Worm (Caenorhabditis elegans) whole organism, L2 larva: ENCODE results near the gene T05A7.6.

Source experiments
- C34F6.9 ChIP-seq: fragments of 150-350 bp; optimal IDR thresholded peaks from 2 replicates; lab custom pipeline; 2014; ENCODE audit warnings: missing biosample characterization, missing genetic modification characterization
- R02D3.7 ChIP-seq: fragments of 150-350 bp; optimal IDR thresholded peaks from 2 replicates; lab custom pipeline; 2014; ENCODE audit warnings: missing biosample characterization, missing genetic modification characterization
- Y55F3AM.14 ChIP-seq: fragments of 200-800 bp; sonication (Bioruptor generic); optimal IDR thresholded peaks from 2 replicates; lab custom pipeline; 2018; ENCODE audit warnings: mild to moderate bottlenecking, missing genetic modification characterization, missing compliant biosample characterization
- ZK546.5 ChIP-seq: sonication (generic microtip); optimal IDR thresholded peaks from 2 replicates; lab custom pipeline; 2017; ENCODE audit warnings: missing biosample characterization, missing genetic modification characterization
- alr-1 ChIP-seq: fragments of 150-350 bp; optimal IDR thresholded peaks from 2 replicates; lab custom pipeline; 2014; ENCODE audit warnings: missing biosample characterization, missing genetic modification characterization
- aly-2 ChIP-seq: fragments of 150-350 bp; optimal IDR thresholded peaks from 2 replicates; lab custom pipeline; 2014; ENCODE audit warnings: missing biosample characterization, missing genetic modification characterization
- ama-1 ChIP-seq: fragments of 150-350 bp; optimal IDR thresholded peaks from 2 replicates; lab custom pipeline; 2018; ENCODE audit warnings: inconsistent platforms
- blmp-1 ChIP-seq: sonication (generic microtip); optimal IDR thresholded peaks from 2 replicates; lab custom pipeline; 2017; ENCODE audit warnings: missing genetic modification characterization, mild to moderate bottlenecking, missing compliant biosample characterization, antibody characterized with exemption, moderate library complexity; ENCODE audit not compliant: insufficient read depth
- ceh-16 ChIP-seq: fragments of 150-350 bp; optimal IDR thresholded peaks from 2 replicates; lab custom pipeline; 2014; ENCODE audit warnings: missing biosample characterization, missing genetic modification characterization
- ceh-82 ChIP-seq: fragments of 150-350 bp; optimal IDR thresholded peaks from 2 replicates; lab custom pipeline; 2014; ENCODE audit warnings: missing biosample characterization, missing genetic modification characterization
- crh-2 ChIP-seq: sonication (generic microtip); optimal IDR thresholded peaks from 2 replicates; lab custom pipeline; 2017; ENCODE audit warnings: missing biosample characterization, missing genetic modification characterization
- dmd-4 ChIP-seq: sonication (generic microtip); optimal IDR thresholded peaks from 2 replicates; lab custom pipeline; 2017; ENCODE audit warnings: missing biosample characterization, missing genetic modification characterization
- egl-27 ChIP-seq: sonication (generic microtip); optimal IDR thresholded peaks from 3 replicates; lab custom pipeline; 2017; ENCODE audit warnings: missing biosample characterization, missing genetic modification reagents, missing genetic modification characterization
- elt-1 ChIP-seq: fragments of 150-350 bp; optimal IDR thresholded peaks from 2 replicates; lab custom pipeline; 2014; ENCODE audit warnings: missing biosample characterization, missing genetic modification characterization
- elt-3 ChIP-seq: sonication (generic microtip); optimal IDR thresholded peaks from 2 replicates; lab custom pipeline; 2017; ENCODE audit warnings: missing biosample characterization, missing genetic modification characterization
- fos-1 ChIP-seq: fragments of 150-350 bp; optimal IDR thresholded peaks from 2 replicates; lab custom pipeline; 2014; ENCODE audit warnings: missing biosample characterization, missing genetic modification characterization
- gmeb-1 ChIP-seq: fragments of 150-350 bp; optimal IDR thresholded peaks from 2 replicates; lab custom pipeline; 2014; ENCODE audit warnings: missing biosample characterization, missing genetic modification characterization
- lin-39 ChIP-seq: fragments of 150-350 bp; optimal IDR thresholded peaks from 2 replicates; lab custom pipeline; 2014; ENCODE audit warnings: missing biosample characterization, missing genetic modification reagents, missing genetic modification characterization
- lsy-2 ChIP-seq, 2 experiments: fragments of 150-350 bp in 1 of 2; sonication (generic microtip) in 1 of 2; optimal IDR thresholded peaks; 2 replicates each; lab custom pipeline; 2014 to 2017; ENCODE audit warnings: missing biosample characterization in 2 of 2, missing genetic modification characterization in 2 of 2
- mab-5 ChIP-seq: fragments of 150-350 bp; optimal IDR thresholded peaks from 2 replicates; lab custom pipeline; 2014; ENCODE audit warnings: missing biosample characterization, missing genetic modification characterization
- mbf-1 ChIP-seq: sonication (generic microtip); optimal IDR thresholded peaks from 2 replicates; lab custom pipeline; 2017; ENCODE audit warnings: missing biosample characterization, missing genetic modification characterization
- mdl-1 ChIP-seq, 2 experiments: fragments of 150-350 bp in 1 of 2; sonication (generic microtip) in 1 of 2; optimal IDR thresholded peaks; 2 replicates each; lab custom pipeline; 2017; ENCODE audit warnings: missing biosample characterization in 2 of 2, missing genetic modification characterization in 2 of 2
- nhr-11 ChIP-seq: fragments of 150-350 bp; optimal IDR thresholded peaks from 2 replicates; lab custom pipeline; 2014; ENCODE audit warnings: missing biosample characterization, missing genetic modification characterization
- nhr-12 ChIP-seq: fragments of 150-350 bp; optimal IDR thresholded peaks from 2 replicates; lab custom pipeline; 2014; ENCODE audit warnings: missing biosample characterization, missing genetic modification characterization
- nhr-129 ChIP-seq: fragments of 150-350 bp; optimal IDR thresholded peaks from 2 replicates; lab custom pipeline; 2014; ENCODE audit warnings: missing biosample characterization, missing genetic modification characterization
- nhr-237 ChIP-seq: fragments of 150-350 bp; optimal IDR thresholded peaks from 2 replicates; lab custom pipeline; 2014; ENCODE audit warnings: missing biosample characterization, missing genetic modification characterization
- nhr-25 ChIP-seq: fragments of 150-350 bp; sonication (generic microtip); optimal IDR thresholded peaks from 3 replicates; lab custom pipeline; 2014; ENCODE audit warnings: missing biosample characterization, missing genetic modification characterization
- nhr-6 ChIP-seq: fragments of 150-350 bp; optimal IDR thresholded peaks from 2 replicates; lab custom pipeline; 2014; ENCODE audit warnings: missing biosample characterization, missing genetic modification characterization
- nhr-77 ChIP-seq: fragments of 150-350 bp; optimal IDR thresholded peaks from 2 replicates; lab custom pipeline; 2014; ENCODE audit warnings: missing biosample characterization, missing genetic modification characterization
- peb-1 ChIP-seq: fragments of 150-350 bp; optimal IDR thresholded peaks from 2 replicates; lab custom pipeline; 2014; ENCODE audit warnings: missing biosample characterization, missing genetic modification characterization
- sem-4 ChIP-seq: fragments of 150-350 bp; optimal IDR thresholded peaks from 2 replicates; lab custom pipeline; 2014; ENCODE audit warnings: missing biosample characterization, missing genetic modification reagents, missing genetic modification characterization
- skn-1 ChIP-seq: sonication (generic microtip); optimal IDR thresholded peaks from 2 replicates; lab custom pipeline; 2017; ENCODE audit warnings: missing biosample characterization, missing genetic modification characterization
- sma-3 ChIP-seq: sonication (generic microtip); optimal IDR thresholded peaks from 2 replicates; lab custom pipeline; 2016; ENCODE audit warnings: missing genetic modification reagents, missing genetic modification characterization, missing compliant biosample characterization
- sma-9 ChIP-seq, 2 experiments: fragments of 150-350 bp in 1 of 2; sonication (generic microtip) in 1 of 2; optimal IDR thresholded peaks; 2 replicates each; lab custom pipeline; 2014 to 2016; ENCODE audit warnings: missing genetic modification characterization in 2 of 2, mild to moderate bottlenecking in 1 of 2, missing biosample characterization in 1 of 2, missing compliant biosample characterization in 1 of 2, missing genetic modification reagents in 1 of 2, moderate library complexity in 1 of 2
- snpc-4 ChIP-seq: fragments of 150-350 bp; optimal IDR thresholded peaks from 2 replicates; lab custom pipeline; 2014; ENCODE audit warnings: missing biosample characterization, missing genetic modification characterization
- unc-55 ChIP-seq: fragments of 150-350 bp; sonication (generic microtip); optimal IDR thresholded peaks from 3 replicates; lab custom pipeline; 2014; ENCODE audit warnings: missing biosample characterization, missing genetic modification reagents, missing genetic modification characterization
- unc-62 ChIP-seq: fragments of 150-350 bp; optimal IDR thresholded peaks from 2 replicates; lab custom pipeline; 2014; ENCODE audit warnings: missing biosample characterization, missing genetic modification reagents, missing genetic modification characterization
- zag-1 ChIP-seq: fragments of 150-350 bp; optimal IDR thresholded peaks from 2 replicates; lab custom pipeline; 2014; ENCODE audit warnings: missing biosample characterization, missing genetic modification characterization
- ztf-1 ChIP-seq: fragments of 200-800 bp; sonication (Bioruptor generic); conservative IDR thresholded peaks from 2 replicates; pipeline ENCODE4 v1.3.6; 2022; ENCODE audit warnings: missing genetic modification characterization, missing compliant biosample characterization
- ztf-11 ChIP-seq: sonication (generic microtip); optimal IDR thresholded peaks from 2 replicates; lab custom pipeline; 2017; ENCODE audit warnings: missing biosample characterization, missing genetic modification characterization

T05A7.6 gene

ce11 chrII:4673242-4673641 is 1.6 kb upstream of the T05A7.6 start:
- TF ChIP-seq ceh-16 (no peak), sem-4 (no peak), skn-1 (tag; lab: Kevin White, UChicago) (no peak), Y55F3AM.14 (no peak), unc-62 (no peak)

- peak; percentile 68 for TF ChIP-seq nhr-129 (tag; lab: Kevin White, UChicago)
- TF ChIP-seq ama-1 (lab: Kevin White, UChicago) = no peak
- TF ChIP-seq snpc-4 = peak; percentile 11
- no peak for TF ChIP-seq peb-1 (tag; lab: Kevin White, UChicago)
- no peak for TF ChIP-seq elt-1 (tag; lab: Kevin White, UChicago)
- no peak for TF ChIP-seq crh-2
- no peak for TF ChIP-seq elt-3
- peak; percentile 26 for TF ChIP-seq egl-27 (tag; lab: Kevin White, UChicago)
- TF ChIP-seq unc-62 = no peak
- peak; percentile 50 to 60 for TF ChIP-seq mdl-1 (tag; optimal IDR thresholded peaks at IDR 0.05; lab: Kevin White, UChicago)
- peak; percentile 94 for TF ChIP-seq fos-1
- TF ChIP-seq zag-1 (tag; lab: Kevin White, UChicago) = peak; percentile 42
- peak; percentile 80 for TF ChIP-seq C34F6.9 (tag; lab: Kevin White, UChicago)
- peak; percentile 53 for TF ChIP-seq unc-55
- no peak for TF ChIP-seq ztf-1 (GFP tag; lab: Robert Waterston, UW)
- peak; percentile 26 for TF ChIP-seq sma-3 (GFP tag; lab: Kevin White, UChicago)
- TF ChIP-seq lin-39 (tag; lab: Kevin White, UChicago) = no peak
Observed at ce11 chrII:4672584-4673110, 1.1 kb upstream of the T05A7.6 start, which contains the start of the genes clec-140 and hmg-11. TSS of gene clec-140 (plus strand) at chrII:4673060. TSS of gene hmg-11 (plus strand) at chrII:4673085.

ce11 chrII:4667572-4667971 is 4.0 kb downstream of the T05A7.6 start, which contains the start of gene fut-5:
TSS of gene fut-5 (minus strand) at chrII:4667672.
- TF ChIP-seq alr-1 (no peak), elt-1 (tag; lab: Kevin White, UChicago) (no peak), lsy-2 (tag; optimal IDR thresholded peaks at IDR 0.05; lab: Kevin White, UChicago) (no peak), elt-3 (no peak), R02D3.7 (tag; lab: Kevin White, UChicago) (no peak), ztf-11 (no peak), Y55F3AM.14 (no peak), skn-1 (tag; lab: Kevin White, UChicago) (no peak), sma-9 (GFP tag; optimal IDR thresholded peaks at IDR 0.05; lab: Kevin White, UChicago) (no peak), sma-9 (tag; optimal IDR thresholded peaks at IDR 0.05; lab: Kevin White, UChicago) (no peak), unc-62 (no peak), nhr-77 (tag; lab: Kevin White, UChicago) (no peak), ZK546.5 (tag; lab: Kevin White, UChicago) (no peak), dmd-4 (tag; lab: Kevin White, UChicago) (no peak), nhr-129 (tag; lab: Kevin White, UChicago) (no peak), egl-27 (tag; lab: Kevin White, UChicago) (no peak), ztf-1 (GFP tag; lab: Robert Waterston, UW) (no peak), crh-2 (no peak), ama-1 (lab: Kevin White, UChicago) (no peak), blmp-1 (no peak), nhr-237 (tag; lab: Kevin White, UChicago) (no peak)

ce11 chrII:4665359-4665758 is 6.2 kb downstream of the T05A7.6 start, which contains the start of gene T05A7.11:
TSS of gene T05A7.11 (minus strand) at chrII:4665459.
- TF ChIP-seq sma-3 (GFP tag; lab: Kevin White, UChicago) (no peak), nhr-25 (no peak), mbf-1 (tag; lab: Kevin White, UChicago) (no peak), dmd-4 (tag; lab: Kevin White, UChicago) (no peak), crh-2 (no peak), mab-5 (tag; lab: Kevin White, UChicago) (no peak), ceh-82 (tag; lab: Kevin White, UChicago) (no peak), nhr-6 (tag; lab: Kevin White, UChicago) (no peak), skn-1 (tag; lab: Kevin White, UChicago) (no peak), lin-39 (tag; lab: Kevin White, UChicago) (no peak), gmeb-1 (no peak), nhr-12 (tag; lab: Kevin White, UChicago) (no peak), aly-2 (tag; lab: Kevin White, UChicago) (no peak), zag-1 (tag; lab: Kevin White, UChicago) (no peak), nhr-11 (tag; lab: Kevin White, UChicago) (no peak)
